Fruit fly (Drosophila melanogaster) whole organism, wandering third instar larva: Measurements from ENCODE around the gene Obp28a.

Experiments used
- Abd-B ChIP-seq: fragments of >200 bp; optimal IDR thresholded peaks from 2 replicates; lab custom pipeline; 2017; ENCODE audit warnings: missing biosample characterization, missing genetic modification characterization
- CG32264 ChIP-seq: fragments of 200-800 bp; sonication (Bioruptor generic); optimal IDR thresholded peaks from 2 replicates; lab custom pipeline; 2016; ENCODE audit warnings: missing biosample characterization, missing genetic modification characterization
- CG9705 ChIP-seq: fragments of 200-800 bp; sonication (Bioruptor generic); optimal IDR thresholded peaks from 2 replicates; lab custom pipeline; 2018; ENCODE audit warnings: missing biosample characterization, mild to moderate bottlenecking, missing genetic modification characterization
- CrebA ChIP-seq: fragments of 200-800 bp; sonication (Bioruptor generic); optimal IDR thresholded peaks from 2 replicates; lab custom pipeline; 2016; ENCODE audit warnings: missing biosample characterization, mild to moderate bottlenecking, missing genetic modification characterization, borderline replicate concordance
- Dfd ChIP-seq: fragments of >200 bp; optimal IDR thresholded peaks from 2 replicates; lab custom pipeline; 2017; ENCODE audit warnings: missing biosample characterization, missing genetic modification characterization
- Dif ChIP-seq: fragments of 200-275, 200-300 bp; sonication (Bioruptor generic); optimal IDR thresholded peaks from 2 replicates; lab custom pipeline; 2018; ENCODE audit warnings: missing biosample characterization, missing genetic modification characterization; ENCODE audit not compliant: partially characterized antibody
- GATAd ChIP-seq: sonication (Bioruptor generic); optimal IDR thresholded peaks from 2 replicates; lab custom pipeline; 2016; ENCODE audit warnings: missing biosample characterization, missing genetic modification characterization
- HLH106 ChIP-seq: fragments of 200-800 bp; optimal IDR thresholded peaks from 3 replicates; lab custom pipeline; 2019; ENCODE audit warnings: missing biosample characterization, mild to moderate bottlenecking, missing genetic modification characterization, moderate library complexity
- Hnf4 ChIP-seq: fragments of 200-800 bp; sonication (Bioruptor generic); optimal IDR thresholded peaks from 2 replicates; lab custom pipeline; 2016; ENCODE audit warnings: missing biosample characterization, mild to moderate bottlenecking, missing genetic modification characterization
- Hr78 ChIP-seq: fragments of >200 bp; optimal IDR thresholded peaks from 2 replicates; lab custom pipeline; 2017; ENCODE audit warnings: missing biosample characterization, missing genetic modification characterization
- Hr83 ChIP-seq: fragments of 200-300 bp; sonication (Bioruptor generic); optimal IDR thresholded peaks from 2 replicates; lab custom pipeline; 2016; ENCODE audit warnings: missing biosample characterization, mild to moderate bottlenecking, missing genetic modification characterization, moderate library complexity; ENCODE audit not compliant: poor library complexity, severe bottlenecking
- Jra ChIP-seq: sonication (Bioruptor generic); optimal IDR thresholded peaks from 2 replicates; lab custom pipeline; 2016; ENCODE audit warnings: missing biosample characterization, missing genetic modification characterization
- Mio ChIP-seq: sonication (Bioruptor generic); optimal IDR thresholded peaks from 2 replicates; lab custom pipeline; 2016; ENCODE audit warnings: missing biosample characterization, missing genetic modification characterization
- OdsH ChIP-seq: fragments of 200-800 bp; sonication (Bioruptor generic); optimal IDR thresholded peaks from 2 replicates; lab custom pipeline; 2016; ENCODE audit warnings: missing biosample characterization, mild to moderate bottlenecking, missing genetic modification characterization
- Rel ChIP-seq, 2 experiments: fragments of 200-800 bp; sonication (Bioruptor generic) in 1 of 2; optimal IDR thresholded peaks; 2 replicates in 1 of 2; 3 replicates in 1 of 2; lab custom pipeline; 2016 to 2019; ENCODE audit warnings: mild to moderate bottlenecking in 2 of 2, missing biosample characterization in 2 of 2, missing genetic modification characterization in 2 of 2, moderate library complexity in 1 of 2
- Vsx2 ChIP-seq: fragments of 200-300, 225-300 bp; sonication (Bioruptor generic); optimal IDR thresholded peaks from 2 replicates; lab custom pipeline; 2018; ENCODE audit warnings: missing biosample characterization, missing genetic modification characterization; ENCODE audit not compliant: partially characterized antibody
- dl ChIP-seq, 2 experiments: fragments of 175-275, 200-275 bp in 1 of 2; fragments of 200-275 bp in 1 of 2; sonication (Bioruptor generic); optimal IDR thresholded peaks; lab custom pipeline; 2018; ENCODE audit warnings: mild to moderate bottlenecking in 2 of 2, missing biosample characterization in 2 of 2, missing genetic modification characterization in 2 of 2, moderate library complexity in 2 of 2; ENCODE audit not compliant: partially characterized antibody in 2 of 2, insufficient read depth in 1 of 2
- ey ChIP-seq: fragments of 200-800 bp; sonication (Bioruptor generic); optimal IDR thresholded peaks from 2 replicates; lab custom pipeline; 2016; ENCODE audit warnings: missing biosample characterization, missing genetic modification characterization
- foxo ChIP-seq, 2 experiments: fragments of 200-800 bp; sonication (Bioruptor generic); optimal IDR thresholded peaks; 2 replicates in 1 of 2; 3 replicates in 1 of 2; lab custom pipeline; 2016 to 2017; ENCODE audit warnings: missing biosample characterization in 2 of 2, missing genetic modification characterization in 2 of 2
- h ChIP-seq: fragments of 200-800 bp; sonication (Bioruptor generic); optimal IDR thresholded peaks from 3 replicates; lab custom pipeline; 2016; ENCODE audit warnings: missing biosample characterization, mild to moderate bottlenecking, missing genetic modification characterization
- jim ChIP-seq: fragments of 175-275, 200-325 bp; sonication (Bioruptor generic); optimal IDR thresholded peaks from 2 replicates; lab custom pipeline; 2016; ENCODE audit warnings: missing biosample characterization, mild to moderate bottlenecking, missing genetic modification characterization
- psq ChIP-seq: fragments of 200-800 bp; sonication (Bioruptor generic); optimal IDR thresholded peaks from 3 replicates; lab custom pipeline; 2017; ENCODE audit warnings: missing biosample characterization, mild to moderate bottlenecking, missing genetic modification characterization, moderate library complexity
- rgr ChIP-seq: fragments of 200-800 bp; sonication (Bioruptor generic); optimal IDR thresholded peaks from 3 replicates; lab custom pipeline; 2016; ENCODE audit warnings: missing biosample characterization, mild to moderate bottlenecking, missing genetic modification characterization
- sage ChIP-seq: fragments of 200-800 bp; sonication (Bioruptor generic); optimal IDR thresholded peaks from 2 replicates; lab custom pipeline; 2016; ENCODE audit warnings: missing biosample characterization, mild to moderate bottlenecking, missing genetic modification characterization
- tai ChIP-seq: sonication (Bioruptor generic); optimal IDR thresholded peaks from 2 replicates; lab custom pipeline; 2016; ENCODE audit warnings: missing biosample characterization, missing genetic modification characterization
- woc ChIP-seq: sonication (Bioruptor generic); optimal IDR thresholded peaks from 2 replicates; lab custom pipeline; 2016; ENCODE audit warnings: missing biosample characterization, mild to moderate bottlenecking, missing genetic modification characterization

Gene Obp28a

DNA sequence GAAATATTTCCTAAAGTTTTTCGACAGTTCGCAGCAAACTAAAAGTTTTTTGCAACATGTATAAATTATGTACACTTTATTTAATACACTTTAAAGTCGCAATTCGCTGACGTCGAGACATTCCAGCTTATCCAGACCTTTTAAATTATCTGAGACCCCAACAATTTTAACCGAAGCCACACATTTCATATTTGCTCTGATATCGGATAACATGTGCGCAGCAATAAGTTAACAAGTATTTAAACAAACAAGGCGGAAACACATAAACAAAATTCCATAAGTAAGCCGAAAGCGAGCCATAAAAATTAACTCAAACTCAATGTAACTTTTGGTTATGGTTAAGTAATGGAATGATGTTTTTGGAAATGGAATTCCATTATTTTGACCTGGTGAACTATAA is 3.7 kb downstream of the Obp28a start:
- TF ChIP-seq h (GFP tag; lab: Kevin White, UChicago) (peak; percentile 1), tai (GFP tag; lab: Kevin White, UChicago) (peak; percentile 2), jim (GFP tag; lab: Kevin White, UChicago) (peak; percentile 3), Dif (no peak), Hnf4 (peak; percentile 25), dl (GFP tag; optimal IDR thresholded peaks at IDR 0.05; lab: Kevin White, UChicago; ENCODE audit: insufficient read depth in 1 of 2, partially characterized antibody in 2 of 2) (no peak), Hr83 (GFP tag; lab: Kevin White, UChicago) (peak; percentile 46), rgr (GFP tag; lab: Kevin White, UChicago) (peak; percentile 3), Hr78 (GFP tag; lab: Kevin White, UChicago) (no peak)

DNA sequence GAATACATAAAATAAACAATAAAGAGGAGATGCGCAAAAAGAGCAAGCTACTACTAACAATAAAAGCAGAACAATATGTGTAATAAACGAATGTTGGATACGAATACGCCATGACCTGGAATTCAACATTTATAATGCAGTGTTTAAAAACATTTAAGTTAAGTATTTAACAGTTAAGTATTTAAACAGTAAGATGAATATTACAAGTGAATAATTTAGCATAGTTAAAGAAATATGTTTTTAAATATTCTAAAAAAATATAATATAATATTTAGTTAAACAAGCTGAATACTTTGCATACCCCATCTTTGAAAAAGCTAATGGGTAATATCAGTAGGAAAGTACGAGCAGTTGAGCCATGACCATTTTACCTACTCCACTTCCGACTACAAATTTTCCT is 4.7 kb downstream of the Obp28a start:
- TF ChIP-seq sage, result no peak
- TF ChIP-seq CrebA (GFP tag; lab: Kevin White, UChicago), result no peak
- no peak for TF ChIP-seq GATAd
- no peak for TF ChIP-seq Rel (GFP tag; optimal IDR thresholded peaks at IDR 0.05; lab: Kevin White, UChicago)
- TF ChIP-seq Rel (tag; optimal IDR thresholded peaks at IDR 0.05; lab: Kevin White, UChicago), result no peak
- no peak for TF ChIP-seq Mio (GFP tag; lab: Kevin White, UChicago)
- TF ChIP-seq HLH106 (tag; lab: Kevin White, UChicago), result no peak

DNA sequence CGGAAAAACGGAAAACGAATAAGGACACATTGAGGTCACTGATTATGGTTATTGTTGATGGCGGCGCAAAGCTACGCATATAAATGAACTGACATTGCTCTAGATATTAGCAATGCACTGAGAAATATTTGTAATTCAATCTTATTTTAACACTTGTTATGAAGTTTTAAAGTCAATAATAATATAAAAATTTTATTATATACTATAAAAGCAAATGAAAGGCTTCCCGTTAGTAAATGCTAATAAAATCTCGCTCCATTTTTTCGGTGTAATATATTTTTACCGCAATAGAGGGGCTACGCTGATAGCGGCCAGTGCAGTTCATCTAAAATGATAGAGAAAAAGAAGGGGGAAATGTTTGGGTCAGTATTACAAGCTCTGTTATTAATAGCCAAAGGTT is 5.3 kb downstream of the Obp28a start:
- TF ChIP-seq Dfd (GFP tag; lab: Kevin White, UChicago) (no peak), ey (no peak), woc (GFP tag; lab: Kevin White, UChicago) (no peak), psq (GFP tag; lab: Kevin White, UChicago) (no peak), Jra (GFP tag; lab: Kevin White, UChicago) (no peak), foxo (GFP tag; optimal IDR thresholded peaks at IDR 0.05; lab: Kevin White, UChicago) (no peak), CG9705 (GFP tag; lab: Kevin White, UChicago) (no peak), Abd-B (GFP tag; lab: Kevin White, UChicago) (no peak)

DNA sequence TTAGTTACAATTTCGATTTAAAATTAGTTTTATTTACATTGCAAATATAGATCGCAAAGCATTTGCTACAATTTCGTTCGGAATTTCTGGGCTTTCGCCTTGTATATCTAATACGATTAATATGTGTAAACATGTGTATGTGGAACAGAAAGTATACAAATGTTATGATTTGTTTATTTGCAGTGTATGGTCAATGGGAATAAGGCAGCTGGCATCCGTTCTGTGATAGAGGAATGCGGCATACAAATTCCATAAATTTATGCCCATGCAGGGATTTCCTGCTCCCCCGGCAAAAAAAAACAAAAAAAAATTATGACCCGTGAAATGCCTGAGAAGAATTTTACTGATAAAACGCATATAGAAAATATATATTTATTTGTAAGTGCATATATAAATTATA is 10.9 kb downstream of the Obp28a start:
- no peak for TF ChIP-seq Hr78 (GFP tag; lab: Kevin White, UChicago)
- TF ChIP-seq rgr (GFP tag; lab: Kevin White, UChicago), result no peak
- TF ChIP-seq OdsH (GFP tag; lab: Kevin White, UChicago), result no peak
- no peak for TF ChIP-seq Jra (GFP tag; lab: Kevin White, UChicago)
- TF ChIP-seq Vsx2 (GFP tag; lab: Kevin White, UChicago), result no peak
- TF ChIP-seq foxo (GFP tag; optimal IDR thresholded peaks at IDR 0.05; lab: Kevin White, UChicago), result no peak

DNA sequence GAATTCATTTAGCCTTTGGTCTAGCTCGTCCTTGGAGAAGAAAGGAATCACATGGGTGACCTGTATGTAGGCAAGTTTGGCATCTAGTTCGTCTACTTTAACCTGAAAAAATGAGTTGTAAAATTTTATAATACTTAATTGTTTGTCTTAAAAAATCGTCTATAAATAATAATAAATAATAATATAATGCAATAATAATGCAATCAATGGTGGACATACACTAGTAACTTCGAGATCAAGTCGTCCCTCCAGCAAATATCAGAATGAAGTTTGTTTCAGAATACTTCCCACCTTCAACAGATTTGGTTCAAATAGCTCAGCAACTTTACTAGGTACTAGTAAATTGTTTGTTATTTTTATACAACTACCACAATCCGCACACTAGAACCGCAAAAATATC is 22.8 kb downstream of the Obp28a start, which contains the start of gene CG6441:
CG6441 (plus strand) TSS at position 301 of the 400 bp plus-strand sequence.
- TF ChIP-seq psq (GFP tag; lab: Kevin White, UChicago), result no peak

DNA sequence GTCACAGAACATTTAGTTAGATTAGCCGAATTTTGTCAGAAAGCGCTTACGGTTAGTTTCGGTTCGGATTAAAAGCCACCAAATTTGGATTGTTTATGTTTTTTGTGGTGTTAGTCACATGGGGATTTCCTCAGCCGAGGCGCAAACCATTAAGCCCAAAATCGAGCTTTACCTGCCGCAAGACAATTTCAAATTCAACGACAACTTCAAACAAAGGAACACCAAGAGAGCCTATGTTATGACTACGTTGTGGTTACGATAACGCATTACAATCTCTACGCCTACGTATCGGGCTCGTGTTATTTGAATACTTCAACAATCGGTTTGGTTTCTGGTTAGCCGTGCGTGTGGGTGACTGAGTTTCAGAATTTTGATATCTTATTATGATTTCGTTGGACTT is 23.9 kb downstream of the Obp28a start:
- no peak for TF ChIP-seq Rel (GFP tag; optimal IDR thresholded peaks at IDR 0.05; lab: Kevin White, UChicago)
- no peak for TF ChIP-seq Rel (tag; optimal IDR thresholded peaks at IDR 0.05; lab: Kevin White, UChicago)

DNA sequence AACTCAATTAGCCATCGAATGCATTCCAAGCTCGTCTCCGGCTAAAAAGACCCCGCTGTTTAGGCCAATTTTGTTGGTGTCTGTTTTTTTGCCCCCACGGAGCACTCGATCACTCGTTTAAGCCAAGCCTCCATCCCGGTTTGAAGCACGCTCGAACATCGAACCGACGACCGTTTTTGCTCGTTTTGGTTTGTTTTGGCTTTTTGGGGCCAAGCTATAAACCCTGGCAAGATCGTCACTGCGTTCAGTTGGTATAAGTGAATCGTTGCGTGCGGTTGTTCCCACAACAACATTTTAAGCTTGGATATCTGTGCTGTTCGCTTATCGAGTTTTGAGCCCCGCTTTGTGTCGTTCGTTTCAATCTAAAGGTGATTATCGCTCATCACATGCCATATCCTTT is 30.9 kb downstream of the Obp28a start, which contains the start of gene CG6055:
CG6055 (plus strand) TSS at position 240 of the 400 bp plus-strand sequence.
- peak; percentile 82 for TF ChIP-seq Vsx2 (GFP tag; lab: Kevin White, UChicago)
- no peak for TF ChIP-seq CG32264 (GFP tag; lab: Kevin White, UChicago)
- TF ChIP-seq Abd-B (GFP tag; lab: Kevin White, UChicago), result no peak
- peak; percentile 66 for TF ChIP-seq jim (GFP tag; lab: Kevin White, UChicago)
- no peak for TF ChIP-seq tai (GFP tag; lab: Kevin White, UChicago)
- peak; percentile 15 for TF ChIP-seq Dif
- TF ChIP-seq, all 38 proteins: peak for 3
